Worm (Caenorhabditis elegans): ENCODE data around the gene srh-234.

DNA sequence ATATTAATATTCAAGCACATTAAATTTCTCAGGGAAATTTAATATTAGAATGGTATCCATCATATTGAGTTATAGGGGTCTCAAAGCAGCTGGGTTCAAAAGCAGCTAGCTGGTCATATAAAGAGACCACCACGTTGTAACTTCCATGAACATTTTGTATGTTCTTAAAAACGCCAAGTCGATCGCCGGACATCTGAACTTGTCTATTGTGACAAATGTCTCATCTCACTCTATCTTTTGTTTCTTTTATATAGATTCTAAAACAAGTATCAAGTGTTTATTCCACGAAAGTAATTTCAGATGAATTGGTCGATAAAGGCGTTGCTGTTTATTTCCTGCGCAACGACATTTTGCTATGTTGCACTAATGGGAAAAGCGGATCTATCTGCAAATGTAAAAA, 45.2 kb upstream of the srh-234 start, which contains the start of gene ZK105.3:
- TF ChIP-seq dao-5 (tag; optimal IDR thresholded peaks at IDR 0.05) (no peak), him-1 (tag; optimal IDR thresholded peaks at IDR 0.05) (no peak)

Measured in whole organism, L4/young adult.